Worm (Caenorhabditis elegans): ENCODE results near the gene npr-5.

npr-5 gene

ce11 chrV:248636-249035, 32.9 kb downstream of the npr-5 start:
- TF ChIP-seq unc-62 (GFP tag; optimal IDR thresholded peaks at IDR 0.05) (no peak), egl-27 (tag; optimal IDR thresholded peaks at IDR 0.05) (no peak), elt-1 (tag; optimal IDR thresholded peaks at IDR 0.05) (no peak), nhr-11 (tag; optimal IDR thresholded peaks at IDR 0.05) (no peak), nhr-23 (tag; optimal IDR thresholded peaks at IDR 0.05) (no peak), nhr-12 (tag; optimal IDR thresholded peaks at IDR 0.05) (no peak), ztf-11 (tag; optimal IDR thresholded peaks at IDR 0.05) (no peak), mdl-1 (tag; optimal IDR thresholded peaks at IDR 0.05) (no peak)

ce11 chrV:247576-247975, 33.9 kb downstream of the npr-5 start:
- TF ChIP-seq sma-3 (GFP tag; optimal IDR thresholded peaks at IDR 0.05) (no peak), elt-3 (tag; optimal IDR thresholded peaks at IDR 0.05) (no peak), unc-62 (GFP tag; optimal IDR thresholded peaks at IDR 0.05) (no peak), crh-2 (tag; optimal IDR thresholded peaks at IDR 0.05) (no peak), Y55F3AM.14 (GFP tag; optimal IDR thresholded peaks at IDR 0.05) (no peak), ama-1 (optimal IDR thresholded peaks at IDR 0.05) (no peak), egl-27 (tag; optimal IDR thresholded peaks at IDR 0.05) (no peak), lin-39 (tag; optimal IDR thresholded peaks at IDR 0.05) (no peak), unc-55 (GFP tag; optimal IDR thresholded peaks at IDR 0.05) (no peak), peb-1 (tag; optimal IDR thresholded peaks at IDR 0.05) (no peak), nhr-237 (tag; optimal IDR thresholded peaks at IDR 0.05) (no peak), C34F6.9 (tag; optimal IDR thresholded peaks at IDR 0.05) (no peak), ztf-1 (GFP tag; conservative IDR thresholded peaks at IDR 0.05) (no peak)

DNA sequence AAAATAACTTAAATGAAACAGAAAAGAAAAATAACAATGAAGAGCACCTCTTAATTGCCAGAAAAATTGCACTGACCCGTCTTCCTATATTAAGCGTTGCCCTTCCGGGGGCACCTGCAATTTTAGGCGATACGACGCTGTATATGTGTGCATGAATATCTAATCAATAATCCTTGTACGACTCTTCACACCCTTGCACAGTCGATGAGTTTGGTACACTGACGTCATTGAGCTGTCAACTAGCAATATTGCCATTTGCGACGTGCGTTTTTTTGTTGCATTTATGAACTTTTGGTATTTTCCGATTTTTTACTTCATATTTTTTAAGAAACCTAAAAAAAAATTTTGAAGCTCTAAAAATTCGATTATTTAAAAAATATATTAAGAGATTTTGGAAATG, 35.4 kb downstream of the npr-5 start, which contains the start of gene kin-34:
Gene kin-34, minus strand, starts transcription at position 101 of the 400 bp plus-strand sequence.
- TF ChIP-seq skn-1 (tag; optimal IDR thresholded peaks at IDR 0.05) (no peak), gmeb-1 (tag; optimal IDR thresholded peaks at IDR 0.05) (no peak)

- no peak for TF ChIP-seq peb-1 (tag; optimal IDR thresholded peaks at IDR 0.05)
- TF ChIP-seq R02D3.7 (tag; optimal IDR thresholded peaks at IDR 0.05), result no peak
- no peak for TF ChIP-seq gmeb-1 (tag; optimal IDR thresholded peaks at IDR 0.05)
- no peak for TF ChIP-seq blmp-1 (tag; optimal IDR thresholded peaks at IDR 0.05; ENCODE audit: insufficient read depth)
- no peak for TF ChIP-seq nhr-237 (tag; optimal IDR thresholded peaks at IDR 0.05)
- TF ChIP-seq fos-1 (tag; optimal IDR thresholded peaks at IDR 0.05), result no peak
- TF ChIP-seq nhr-77 (tag; optimal IDR thresholded peaks at IDR 0.05), result no peak
- TF ChIP-seq Y55F3AM.14 (GFP tag; optimal IDR thresholded peaks at IDR 0.05), result no peak
- no peak for TF ChIP-seq lsy-2 (tag; optimal IDR thresholded peaks at IDR 0.05)
- TF ChIP-seq snpc-4 (tag; optimal IDR thresholded peaks at IDR 0.05), result no peak
- TF ChIP-seq unc-62 (GFP tag; optimal IDR thresholded peaks at IDR 0.05), result no peak
- TF ChIP-seq aly-2 (tag; optimal IDR thresholded peaks at IDR 0.05), result no peak
- TF ChIP-seq nhr-21 (tag; optimal IDR thresholded peaks at IDR 0.05), result no peak
- TF ChIP-seq unc-39 (tag; optimal IDR thresholded peaks at IDR 0.05), result no peak
- TF ChIP-seq dmd-4 (tag; optimal IDR thresholded peaks at IDR 0.05), result no peak
- no peak for TF ChIP-seq alr-1 (tag; optimal IDR thresholded peaks at IDR 0.05)
- no peak for TF ChIP-seq skn-1 (tag; optimal IDR thresholded peaks at IDR 0.05)
- TF ChIP-seq unc-55 (GFP tag; optimal IDR thresholded peaks at IDR 0.05), result no peak
- no peak for TF ChIP-seq nhr-129 (tag; optimal IDR thresholded peaks at IDR 0.05)
- TF ChIP-seq egl-27 (tag; optimal IDR thresholded peaks at IDR 0.05), result no peak
These were observed 39.0 kb downstream of the npr-5 start, which contains the start of gene R02C2.7 for ce11 chrV:242518-242917. R02C2.7 (minus strand) TSS chrV:242618.

ce11 chrV:240287-240686, 41.2 kb downstream of the npr-5 start, which contains the start of gene txt-2:
txt-2 (minus strand) TSS chrV:240500.
- TF ChIP-seq ceh-16 (tag; optimal IDR thresholded peaks at IDR 0.05), result no peak
- TF ChIP-seq sem-4 (tag; optimal IDR thresholded peaks at IDR 0.05), result no peak
- TF ChIP-seq lin-13 (GFP tag; optimal IDR thresholded peaks at IDR 0.05), result no peak
- TF ChIP-seq unc-55 (GFP tag; optimal IDR thresholded peaks at IDR 0.05), result no peak
- TF ChIP-seq sma-3 (GFP tag; optimal IDR thresholded peaks at IDR 0.05), result no peak
- TF ChIP-seq snpc-4 (tag; optimal IDR thresholded peaks at IDR 0.05), result no peak
- no peak for TF ChIP-seq alr-1 (tag; optimal IDR thresholded peaks at IDR 0.05)
- no peak for TF ChIP-seq sma-9 (GFP tag; optimal IDR thresholded peaks at IDR 0.05)
- TF ChIP-seq sma-9 (tag; optimal IDR thresholded peaks at IDR 0.05), result no peak
- no peak for TF ChIP-seq nhr-21 (tag; optimal IDR thresholded peaks at IDR 0.05)
- TF ChIP-seq elt-3 (tag; optimal IDR thresholded peaks at IDR 0.05), result no peak
